Worm (Caenorhabditis elegans) whole organism, late embryonic: ENCODE data around the gene meg-3.

Experiments used
- K09A11.1 ChIP-seq: sonication (generic microtip); optimal IDR thresholded peaks from 2 replicates; lab custom pipeline; 2017; ENCODE audit warnings: antibody characterized with exemption, mild to moderate bottlenecking, missing genetic modification characterization, missing compliant biosample characterization; ENCODE audit not compliant: insufficient read depth
- dmd-4 ChIP-seq: sonication (generic microtip); optimal IDR thresholded peaks from 2 replicates; lab custom pipeline; 2016; ENCODE audit warnings: borderline replicate concordance, missing genetic modification characterization, missing compliant biosample characterization
- fkh-10 ChIP-seq: fragments of 150-350 bp; optimal IDR thresholded peaks from 2 replicates; lab custom pipeline; 2014; ENCODE audit warnings: missing biosample characterization, missing genetic modification reagents, missing genetic modification characterization
- fkh-6 ChIP-seq: sonication (generic microtip); optimal IDR thresholded peaks from 2 replicates; lab custom pipeline; 2016; ENCODE audit warnings: missing genetic modification characterization, missing compliant biosample characterization
- lin-11 ChIP-seq: fragments of 200-800 bp; sonication (Bioruptor generic); optimal IDR thresholded peaks from 2 replicates; lab custom pipeline; 2018; ENCODE audit warnings: mild to moderate bottlenecking, missing genetic modification characterization, missing compliant biosample characterization
- nhr-11 ChIP-seq: fragments of 150-350 bp; optimal IDR thresholded peaks from 2 replicates; lab custom pipeline; 2014; ENCODE audit warnings: missing biosample characterization, missing genetic modification characterization
- pag-3 ChIP-seq: sonication (generic microtip); optimal IDR thresholded peaks from 2 replicates; lab custom pipeline; 2016; ENCODE audit warnings: missing compliant biosample characterization, missing genetic modification characterization, borderline replicate concordance
- pha-2 ChIP-seq: sonication (generic microtip); optimal IDR thresholded peaks from 2 replicates; lab custom pipeline; 2017; ENCODE audit warnings: mild to moderate bottlenecking, missing genetic modification characterization, missing compliant biosample characterization
- pha-4 ChIP-seq: fragments of 150-350 bp; optimal IDR thresholded peaks from 2 replicates; lab custom pipeline; 2018; ENCODE audit warnings: missing biosample characterization, missing genetic modification reagents, missing genetic modification characterization
- pqm-1 ChIP-seq: sonication (generic microtip); optimal IDR thresholded peaks from 2 replicates; lab custom pipeline; 2016; ENCODE audit warnings: missing genetic modification characterization, missing compliant biosample characterization
- ref-2 ChIP-seq: sonication (generic microtip); optimal IDR thresholded peaks from 2 replicates; lab custom pipeline; 2016; ENCODE audit warnings: missing genetic modification characterization, missing compliant biosample characterization
- sox-2 ChIP-seq: fragments of 200-800 bp; sonication (Bioruptor generic); IDR thresholded peaks from 2 replicates; pipeline ENCODE4 v1.3.6; 2022; ENCODE audit warnings: missing genetic modification reagents, missing genetic modification characterization, missing compliant biosample characterization
- tbx-2 ChIP-seq: sonication (generic microtip); optimal IDR thresholded peaks from 2 replicates; lab custom pipeline; 2016; ENCODE audit warnings: missing genetic modification characterization, missing compliant biosample characterization
- ztf-16 ChIP-seq: sonication (generic microtip); optimal IDR thresholded peaks from 2 replicates; lab custom pipeline; 2017; ENCODE audit warnings: missing genetic modification characterization, missing compliant biosample characterization

DNA sequence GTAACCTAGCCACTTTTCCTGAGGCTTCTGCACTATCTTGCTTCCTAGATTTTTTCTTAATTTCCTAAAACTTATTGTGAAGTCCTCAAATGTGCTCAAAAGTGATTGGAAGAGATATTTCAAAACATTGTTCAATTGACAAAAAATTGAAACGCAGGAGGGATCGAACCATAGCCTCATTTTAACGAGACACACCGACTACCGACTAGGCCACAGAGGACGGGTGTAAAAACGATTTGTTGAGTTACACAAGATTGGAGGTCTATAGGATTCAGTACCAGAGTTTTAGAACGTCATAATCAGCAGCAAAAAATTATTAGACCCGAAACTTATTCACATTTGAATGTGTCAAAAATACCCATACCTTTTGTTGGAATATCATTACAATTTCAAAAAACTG, 50.2 kb downstream of the meg-3 start:
- TF ChIP-seq ref-2 (tag; lab: Kevin White, UChicago) (no peak), lin-11 (tag; lab: Kevin White, UChicago) (no peak), pag-3 (tag; lab: Kevin White, UChicago) (no peak), fkh-6 (no peak), dmd-4 (tag; lab: Kevin White, UChicago) (no peak), nhr-11 (tag; lab: Kevin White, UChicago) (no peak), pqm-1 (tag; lab: Kevin White, UChicago) (no peak), K09A11.1 (tag; lab: Kevin White, UChicago) (no peak), ztf-16 (tag; lab: Kevin White, UChicago) (no peak), sox-2 (no peak), tbx-2 (tag; lab: Kevin White, UChicago) (no peak), pha-4 (tag; lab: Kevin White, UChicago) (no peak), fkh-10 (no peak), pha-2 (tag; lab: Kevin White, UChicago) (no peak)
